Worm (Caenorhabditis elegans) whole organism, midembryonic: Measurements from ENCODE around the gene F58H1.5.

Experiments
- T22C8.4 ChIP-seq: fragments of 200-800 bp; sonication (Bioruptor generic); IDR thresholded peaks from 2 replicates; pipeline ENCODE4 v1.3.6; 2022; ENCODE audit warnings: missing genetic modification characterization, missing compliant biosample characterization
- cog-1 ChIP-seq: sonication (generic microtip); optimal IDR thresholded peaks from 2 replicates; lab custom pipeline; 2016; ENCODE audit warnings: missing genetic modification characterization, missing compliant biosample characterization
- flt-1 ChIP-seq: fragments of 200-800 bp; sonication (Bioruptor generic); IDR thresholded peaks from 2 replicates; pipeline ENCODE4 v1.3.6; 2022; ENCODE audit warnings: missing genetic modification characterization, missing compliant biosample characterization
- klf-2 ChIP-seq: fragments of 200-800 bp; sonication (Bioruptor generic); conservative IDR thresholded peaks from 2 replicates; pipeline ENCODE4 v1.3.6; 2022; ENCODE audit warnings: missing genetic modification reagents, missing genetic modification characterization, missing compliant biosample characterization
- ztf-29 ChIP-seq: fragments of 200-800 bp; sonication (Bioruptor generic); IDR thresholded peaks from 2 replicates; pipeline ENCODE4 v1.3.6; 2022; ENCODE audit warnings: missing genetic modification reagents, missing genetic modification characterization, missing compliant biosample characterization

DNA sequence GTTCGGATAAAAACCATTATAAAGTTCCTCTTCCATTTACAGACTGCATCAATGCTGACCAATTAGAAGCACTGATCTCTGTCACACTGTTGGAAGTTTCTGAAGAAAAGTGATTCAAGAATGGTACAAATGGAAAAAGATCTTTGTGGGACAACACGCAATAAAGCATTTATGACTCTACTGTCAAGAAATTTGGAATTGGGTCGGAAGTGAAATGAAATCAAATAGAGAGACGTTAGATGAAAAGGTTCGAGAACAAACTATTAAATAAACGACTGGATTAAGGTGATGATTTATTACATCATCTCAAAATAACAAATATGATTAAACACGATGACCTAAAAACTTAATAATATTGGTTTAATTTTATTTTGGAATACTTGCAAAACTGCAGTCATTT is 48.3 kb downstream of the F58H1.5 start, which contains the start of gene F57F5.3:
- TF ChIP-seq klf-2 (GFP tag; lab: Robert Waterston, UW) (no peak), ztf-29 (GFP tag; lab: Robert Waterston, UW) (no peak), cog-1 (no peak), T22C8.4 (GFP tag; lab: Robert Waterston, UW) (no peak), flt-1 (GFP tag; lab: Robert Waterston, UW) (no peak)
